Fruit fly (Drosophila melanogaster) whole organism: ENCODE results near the gene Frq1.

Source experiments
- CG8478 ChIP-seq: fragments of >200 bp; optimal IDR thresholded peaks from 2 replicates; lab custom pipeline; 2018; ENCODE audit warnings: inconsistent platforms
- Dll ChIP-seq: fragments of >200 bp; optimal IDR thresholded peaks from 2 replicates; lab custom pipeline; 2017
- EcR ChIP-seq, 2 experiments: fragments of >200 bp; optimal IDR thresholded peaks; 2 replicates each; lab custom pipeline; 2017; ENCODE audit warnings: missing biosample characterization in 2 of 2, missing genetic modification characterization in 2 of 2, missing genetic modification reagents in 2 of 2
- pan ChIP-seq: fragments of >200 bp; optimal IDR thresholded peaks from 2 replicates; lab custom pipeline; 2017
- psq ChIP-seq: fragments of >200 bp; optimal IDR thresholded peaks from 2 replicates; lab custom pipeline; 2017
- usp ChIP-seq: fragments of >200 bp; optimal IDR thresholded peaks from 2 replicates; lab custom pipeline; 2017; ENCODE audit warnings: missing biosample characterization, missing genetic modification characterization, mixed read lengths

Gene Frq1

DNA sequence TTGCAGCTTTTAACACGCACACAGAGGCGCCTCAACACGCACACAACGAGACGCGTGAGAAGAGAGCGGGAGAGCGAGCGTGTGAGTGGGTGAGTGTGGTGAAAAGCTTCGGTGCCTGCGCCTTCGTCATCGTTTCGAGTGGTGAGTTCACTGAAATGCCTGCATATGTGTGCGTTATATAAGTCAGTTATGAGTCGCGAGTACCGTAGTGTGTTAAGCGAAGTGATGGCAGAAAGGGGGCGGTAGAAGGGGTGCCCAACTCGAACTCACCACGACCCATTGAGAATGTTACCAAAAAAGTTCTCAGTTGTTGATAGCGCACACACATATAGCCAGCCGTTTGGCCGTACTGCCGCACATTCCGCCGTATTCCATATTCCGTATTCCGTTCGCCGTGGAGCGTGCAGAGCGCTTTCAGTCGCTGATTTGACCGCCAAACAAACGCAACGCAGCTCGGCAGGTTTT lies at the start of gene Frq1:
Gene Frq1 (plus strand): TSS at position 415 of the 465 bp plus-strand sequence.
- TF ChIP-seq usp, result no peak
- no peak for TF ChIP-seq pan (lab: Kevin White, UChicago)
- no peak for TF ChIP-seq psq (lab: Kevin White, UChicago)
- TF ChIP-seq CG8478 (lab: Kevin White, UChicago), result no peak
- TF ChIP-seq EcR (GFP tag; optimal IDR thresholded peaks at IDR 0.05; lab: Kevin White, UChicago), result no peak
- TF ChIP-seq Dll (lab: Kevin White, UChicago), result no peak

DNA sequence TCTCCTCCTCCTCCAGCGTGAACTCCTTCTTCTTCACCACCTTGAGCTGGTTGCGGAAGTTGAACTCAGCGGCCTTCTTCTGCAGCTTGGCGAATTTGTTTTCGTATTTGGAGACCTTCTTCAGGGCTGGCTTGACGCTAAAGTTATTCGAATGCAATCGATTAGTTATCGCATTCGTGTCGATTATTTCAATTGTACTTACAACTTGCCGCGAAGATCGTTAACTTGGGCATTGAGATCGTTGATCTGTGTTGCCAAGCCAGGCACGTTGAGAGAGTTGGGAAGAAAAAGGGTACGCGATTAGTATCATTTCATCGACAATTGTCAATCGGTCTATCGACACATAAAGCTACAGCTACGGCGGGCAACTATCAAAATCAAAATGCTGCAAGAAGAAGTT lies 48.5 kb upstream of the Frq1 start:
- TF ChIP-seq psq (lab: Kevin White, UChicago), result no peak
- no peak for TF ChIP-seq Dll (lab: Kevin White, UChicago)
- TF ChIP-seq usp, result no peak
- TF ChIP-seq CG8478 (lab: Kevin White, UChicago), result no peak

DNA sequence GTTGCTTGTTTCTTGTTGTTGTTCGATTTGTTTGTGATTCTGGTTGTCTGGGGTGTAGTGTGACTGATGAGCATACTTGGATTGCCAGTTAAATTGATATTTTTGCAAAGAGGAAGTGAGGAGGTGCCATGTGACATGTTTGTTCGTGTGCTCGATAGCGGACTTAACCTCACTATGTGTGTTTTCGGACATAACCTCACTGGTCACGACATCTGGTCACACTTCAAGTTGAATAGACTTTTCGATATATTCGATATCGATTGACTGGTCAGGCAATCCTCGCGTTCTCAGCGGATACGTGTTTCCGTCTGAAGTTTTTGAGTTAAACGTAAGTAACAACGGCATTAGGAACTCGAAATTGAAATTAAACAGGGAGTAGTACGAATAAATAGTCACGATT lies 46.5 kb upstream of the Frq1 start:
- TF ChIP-seq CG8478 (lab: Kevin White, UChicago), result no peak
- no peak for TF ChIP-seq psq (lab: Kevin White, UChicago)
- TF ChIP-seq EcR (GFP tag; optimal IDR thresholded peaks at IDR 0.05; lab: Kevin White, UChicago), result no peak
- TF ChIP-seq Dll (lab: Kevin White, UChicago), result no peak
- TF ChIP-seq usp, result no peak
- no peak for TF ChIP-seq pan (lab: Kevin White, UChicago)

DNA sequence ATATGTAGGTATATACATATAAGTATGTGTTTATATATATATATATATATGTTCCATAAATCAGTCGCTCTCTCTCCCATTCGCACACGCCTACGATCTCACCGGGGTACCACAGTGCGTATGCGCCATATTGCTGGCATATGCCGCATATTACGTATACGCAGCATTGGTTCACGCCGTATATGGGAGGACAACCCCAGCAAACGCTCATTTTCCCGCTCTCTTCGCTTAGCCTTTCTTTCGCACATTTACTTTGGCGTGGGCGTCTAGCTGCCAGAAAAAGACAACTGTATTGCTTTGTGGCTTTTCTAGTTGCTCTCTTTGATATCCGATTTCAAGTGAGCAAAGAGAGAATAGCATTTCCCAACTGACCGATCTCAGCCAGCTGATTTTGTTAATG lies 40.4 kb upstream of the Frq1 start:
- TF ChIP-seq Dll (lab: Kevin White, UChicago) (no peak), usp (no peak), pan (lab: Kevin White, UChicago) (no peak), EcR (GFP tag; optimal IDR thresholded peaks at IDR 0.05; lab: Kevin White, UChicago) (no peak), CG8478 (lab: Kevin White, UChicago) (no peak), psq (lab: Kevin White, UChicago) (no peak)

DNA sequence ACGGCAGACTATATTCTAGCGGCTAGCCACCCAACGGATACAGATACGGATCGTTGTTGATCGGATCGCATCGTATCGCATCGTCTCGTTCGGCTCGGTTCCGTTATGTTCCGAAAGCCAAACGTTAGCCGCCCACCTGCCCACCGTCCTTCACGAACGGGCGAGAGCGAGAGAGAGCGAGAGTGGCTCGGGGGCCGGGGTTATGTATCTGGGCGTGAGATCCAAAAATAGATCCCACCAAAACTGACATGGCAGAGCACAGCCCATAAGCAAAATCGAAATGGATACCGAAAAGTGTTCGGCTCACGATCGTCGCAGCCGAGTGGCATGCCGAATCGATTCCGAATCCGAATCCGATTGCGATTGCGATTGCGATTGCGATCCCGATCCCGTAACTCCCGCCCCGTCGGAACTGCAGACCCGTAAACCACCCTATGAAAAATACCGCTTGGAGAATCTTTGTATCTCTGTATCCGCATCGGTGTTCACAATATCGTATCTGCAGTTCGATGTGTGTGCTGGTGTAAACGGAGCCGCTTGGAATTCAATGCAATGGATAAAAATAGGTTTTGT lies 38.3 kb upstream of the Frq1 start, which contains the start of gene wupA:
Gene wupA (minus strand): TSS at position 112 of the 573 bp plus-strand sequence.
- TF ChIP-seq psq (lab: Kevin White, UChicago) (no peak), usp (no peak), EcR (GFP tag; optimal IDR thresholded peaks at IDR 0.05; lab: Kevin White, UChicago) (no peak), CG8478 (lab: Kevin White, UChicago) (no peak), Dll (lab: Kevin White, UChicago) (no peak), pan (lab: Kevin White, UChicago) (no peak)

DNA sequence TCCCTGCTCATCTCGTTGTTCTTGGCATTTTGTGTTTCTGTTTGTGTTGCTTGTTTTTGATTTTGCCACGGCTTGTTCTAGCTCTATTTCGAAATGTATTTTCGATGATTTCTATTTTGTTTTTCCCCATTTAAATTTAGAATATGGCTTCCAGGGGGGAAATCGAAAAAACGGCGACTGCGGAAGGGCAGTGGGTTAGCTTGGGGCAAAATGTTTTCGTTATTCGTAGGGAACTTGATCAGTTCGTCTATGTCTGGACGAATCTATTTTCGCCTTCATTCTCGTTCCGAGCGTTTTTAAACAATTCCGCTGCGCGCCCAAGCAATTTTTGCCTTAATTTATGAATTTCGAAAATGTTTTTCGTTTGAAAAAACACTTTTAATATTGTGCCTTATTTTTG lies 36.6 kb upstream of the Frq1 start:
- TF ChIP-seq pan (lab: Kevin White, UChicago) (no peak), usp (no peak), Dll (lab: Kevin White, UChicago) (no peak), psq (lab: Kevin White, UChicago) (no peak), EcR (GFP tag; optimal IDR thresholded peaks at IDR 0.05; lab: Kevin White, UChicago) (no peak), CG8478 (lab: Kevin White, UChicago) (no peak)

DNA sequence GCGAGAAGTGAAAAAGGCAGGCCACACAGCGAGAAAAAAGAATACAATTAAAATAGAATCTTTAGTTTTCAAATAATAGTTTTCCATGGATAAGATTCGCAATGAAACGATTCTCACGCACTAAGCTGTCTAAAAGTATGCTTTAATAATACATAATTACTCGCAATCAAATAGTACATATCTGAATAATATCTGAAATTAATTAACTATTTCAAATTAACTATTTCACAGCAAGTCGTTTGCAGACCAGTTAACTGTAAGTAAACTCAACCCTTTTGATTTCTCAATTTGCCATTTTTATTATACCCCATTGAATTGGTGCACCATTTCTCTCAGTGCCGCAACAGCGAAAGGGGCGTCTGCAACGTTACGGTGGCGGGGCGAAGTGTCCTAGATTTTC lies 29.6 kb upstream of the Frq1 start:
- TF ChIP-seq psq (lab: Kevin White, UChicago) (no peak), usp (no peak), EcR (GFP tag; optimal IDR thresholded peaks at IDR 0.05; lab: Kevin White, UChicago) (no peak), pan (lab: Kevin White, UChicago) (no peak), CG8478 (lab: Kevin White, UChicago) (no peak), Dll (lab: Kevin White, UChicago) (no peak)

DNA sequence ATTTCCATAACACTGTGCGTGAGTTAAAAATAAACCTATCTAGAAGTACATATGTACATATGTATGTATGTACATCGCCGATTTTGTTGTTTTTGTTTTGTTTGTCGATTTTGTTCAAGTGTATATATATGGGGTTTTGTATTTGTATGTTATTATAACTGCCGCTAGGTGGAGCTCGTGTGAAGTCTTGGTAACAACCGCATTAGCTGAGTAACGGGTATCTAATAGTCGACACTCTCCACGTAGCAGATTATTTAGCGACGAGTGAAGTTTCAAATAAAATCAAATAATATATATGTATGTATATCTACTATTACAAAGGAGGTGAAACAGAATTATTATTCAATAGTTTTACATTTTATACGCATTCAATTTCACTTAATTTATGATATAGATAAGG lies 25.9 kb upstream of the Frq1 start:
- TF ChIP-seq psq (lab: Kevin White, UChicago) (no peak), CG8478 (lab: Kevin White, UChicago) (no peak), pan (lab: Kevin White, UChicago) (no peak), Dll (lab: Kevin White, UChicago) (no peak), EcR (GFP tag; optimal IDR thresholded peaks at IDR 0.05; lab: Kevin White, UChicago) (no peak), usp (no peak)

DNA sequence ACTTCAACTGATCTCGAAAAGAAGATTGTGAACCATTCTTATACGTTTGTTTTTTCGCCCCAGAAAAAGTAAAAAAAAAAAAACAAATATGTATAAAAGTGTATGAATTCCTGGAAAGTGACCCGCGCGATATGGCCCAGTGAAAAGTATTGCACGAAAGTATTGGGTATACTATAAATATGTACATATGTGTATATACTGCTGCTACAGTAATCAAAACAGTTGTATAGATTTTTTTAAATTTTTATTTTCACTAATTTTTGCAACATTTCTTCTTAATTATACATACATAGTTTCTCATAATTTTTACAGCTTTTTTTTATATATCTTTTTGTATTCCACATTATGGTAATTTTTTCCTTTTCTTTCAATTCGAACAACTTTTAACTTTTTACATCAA lies 25.0 kb upstream of the Frq1 start, which contains the start of gene CG43133:
Gene CG43133 (minus strand): TSS at position 11 of the 400 bp plus-strand sequence.
- TF ChIP-seq EcR (GFP tag; optimal IDR thresholded peaks at IDR 0.05; lab: Kevin White, UChicago) (no peak), Dll (lab: Kevin White, UChicago) (no peak), CG8478 (lab: Kevin White, UChicago) (no peak), pan (lab: Kevin White, UChicago) (no peak), usp (no peak)

DNA sequence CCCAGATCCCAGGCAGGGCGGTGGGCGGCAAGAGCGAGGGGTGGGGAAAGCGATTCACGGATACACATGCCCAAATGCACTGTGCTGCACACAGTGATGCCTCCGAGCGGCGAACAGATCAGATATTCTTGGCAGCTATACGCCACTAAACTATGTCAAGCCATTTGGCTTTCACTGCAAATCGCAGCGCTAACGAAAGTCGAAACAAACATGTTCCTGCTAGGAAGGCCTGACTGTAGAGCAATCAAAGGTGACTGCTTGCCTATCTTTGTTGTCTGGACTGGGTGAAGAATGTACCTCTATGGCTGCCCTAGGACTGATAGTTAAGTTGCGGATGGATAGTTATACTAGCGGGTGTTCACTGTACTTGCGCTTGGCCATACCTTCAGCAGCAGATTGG lies 19.1 kb upstream of the Frq1 start:
- TF ChIP-seq usp, result no peak
- TF ChIP-seq Dll (lab: Kevin White, UChicago), result no peak
- TF ChIP-seq pan (lab: Kevin White, UChicago), result no peak
- TF ChIP-seq psq (lab: Kevin White, UChicago), result no peak
- no peak for TF ChIP-seq EcR (GFP tag; optimal IDR thresholded peaks at IDR 0.05; lab: Kevin White, UChicago)
- TF ChIP-seq CG8478 (lab: Kevin White, UChicago), result no peak

DNA sequence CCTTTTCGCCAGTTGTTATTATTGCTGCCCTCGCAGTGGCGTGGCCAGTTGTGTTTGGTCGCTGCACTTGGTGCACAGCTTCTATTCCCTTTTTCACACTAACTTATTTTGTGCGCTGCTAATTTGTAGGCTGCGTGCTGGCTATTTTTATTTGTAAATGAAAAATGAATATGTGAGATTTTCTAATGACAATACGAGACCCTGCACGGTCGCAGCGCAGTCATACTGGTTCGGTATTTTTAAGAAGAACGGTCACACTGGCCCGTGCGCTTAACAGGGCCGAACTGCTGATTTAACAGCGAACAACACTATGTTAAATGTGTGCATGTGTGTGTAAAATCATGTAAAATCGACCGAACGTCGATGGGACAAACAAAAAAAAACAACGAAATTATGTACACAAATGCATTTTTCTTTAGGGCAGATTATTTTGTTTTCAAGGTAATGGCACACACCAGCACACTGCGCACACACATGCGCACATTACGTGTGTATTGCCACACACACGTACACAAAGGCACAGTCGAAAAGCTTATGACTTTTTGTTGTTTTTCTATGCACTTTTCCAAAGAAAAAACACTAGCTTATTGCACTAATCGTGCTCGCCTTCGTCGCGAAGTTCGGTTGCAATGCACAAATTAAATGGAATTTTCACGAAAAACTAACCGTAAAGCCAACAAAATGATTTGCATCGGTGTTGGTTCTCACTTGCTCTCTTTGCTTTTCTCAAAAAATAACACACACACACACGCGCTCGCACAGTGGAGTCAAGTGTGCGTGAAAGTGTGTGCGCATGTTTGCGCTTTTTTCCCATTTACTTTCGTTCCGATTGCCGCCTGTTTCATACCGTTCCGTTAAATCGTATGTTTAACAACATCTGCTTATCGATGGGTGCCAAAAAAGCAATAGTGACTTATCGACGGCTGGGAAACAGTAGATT lies 18.0 kb upstream of the Frq1 start, which contains the start of gene ari-1:
Gene ari-1 (minus strand): TSS at position 875 of the 940 bp plus-strand sequence.
- TF ChIP-seq psq (lab: Kevin White, UChicago), result no peak
- TF ChIP-seq EcR (GFP tag; optimal IDR thresholded peaks at IDR 0.05; lab: Kevin White, UChicago), result no peak
- TF ChIP-seq CG8478 (lab: Kevin White, UChicago), result peak; percentile 68
